Worm (Caenorhabditis elegans): Measurements from ENCODE around the gene B0393.7.

The B0393.7 gene

ce11 chrIII:4778003-4778402 lies at the start of gene B0393.7:
Gene B0393.7 (minus strand): TSS chrIII:4778103.
- TF ChIP-seq C38D4.7 (GFP tag; optimal IDR thresholded peaks at IDR 0.05) (no peak), F13H6.1 (tag; optimal IDR thresholded peaks at IDR 0.05) (no peak)

- TF ChIP-seq zip-5 (tag; optimal IDR thresholded peaks at IDR 0.05) = no peak
- no peak for TF ChIP-seq Y22D7AL.16 (tag; optimal IDR thresholded peaks at IDR 0.05)
- TF ChIP-seq C38D4.7 (GFP tag; optimal IDR thresholded peaks at IDR 0.05) = no peak
- TF ChIP-seq eyg-1 (tag; optimal IDR thresholded peaks at IDR 0.05) = no peak
- TF ChIP-seq ceh-6 (GFP tag; optimal IDR thresholded peaks at IDR 0.05) = no peak
- TF ChIP-seq ceh-19 (GFP tag; optimal IDR thresholded peaks at IDR 0.05) = no peak
- TF ChIP-seq lim-6 (tag; optimal IDR thresholded peaks at IDR 0.05) = no peak
- no peak for TF ChIP-seq pqm-1 (tag; optimal IDR thresholded peaks at IDR 0.05)
- TF ChIP-seq tbx-7 (tag; optimal IDR thresholded peaks at IDR 0.05) = no peak
- TF ChIP-seq ceh-2 (tag; optimal IDR thresholded peaks at IDR 0.05) = no peak
Observed at ce11 chrIII:4826606-4827005, 48.7 kb upstream of the B0393.7 start, which contains the start of gene F26A1.3. Gene F26A1.3 (plus strand): TSS chrIII:4826906.

- TF ChIP-seq pat-9 (tag; optimal IDR thresholded peaks at IDR 0.05) (no peak), pha-2 (tag; optimal IDR thresholded peaks at IDR 0.05) (no peak), madf-2 (tag; optimal IDR thresholded peaks at IDR 0.05) (no peak), fkh-6 (tag; optimal IDR thresholded peaks at IDR 0.05) (no peak)
Observed at ce11 chrIII:4822140-4822539, 44.2 kb upstream of the B0393.7 start, which contains the start of gene F26A1.8. Gene F26A1.8 (minus strand): TSS chrIII:4822240.

- TF ChIP-seq elt-2 (tag; optimal IDR thresholded peaks at IDR 0.05) (no peak), sox-2 (GFP tag; IDR thresholded peaks at IDR 0.05) (no peak), unc-3 (GFP tag; conservative IDR thresholded peaks at IDR 0.05) (no peak), unc-3 (tag; optimal IDR thresholded peaks at IDR 0.05) (no peak), mec-3 (tag; optimal IDR thresholded peaks at IDR 0.05; ENCODE audit: borderline replicate concordance) (no peak), ceh-2 (tag; optimal IDR thresholded peaks at IDR 0.05) (no peak), ceh-48 (tag; optimal IDR thresholded peaks at IDR 0.05) (no peak), pqm-1 (tag; optimal IDR thresholded peaks at IDR 0.05) (no peak), nfya-1 (tag; optimal IDR thresholded peaks at IDR 0.05) (no peak), unc-55 (GFP tag; optimal IDR thresholded peaks at IDR 0.05) (no peak), lin-11 (tag; optimal IDR thresholded peaks at IDR 0.05) (no peak), tbx-7 (tag; optimal IDR thresholded peaks at IDR 0.05) (no peak)
Observed at ce11 chrIII:4819843-4820242, 41.9 kb upstream of the B0393.7 start, which contains the start of gene F26A1.7. Gene F26A1.7 (minus strand): TSS chrIII:4819943.

ce11 chrIII:4817240-4817639 lies 39.3 kb upstream of the B0393.7 start, which contains the start of gene F26A1.4:
Gene F26A1.4 (plus strand): TSS chrIII:4817540.
- no peak for TF ChIP-seq fkh-10 (GFP tag; optimal IDR thresholded peaks at IDR 0.05)

- TF ChIP-seq hlh-13 (GFP tag; optimal IDR thresholded peaks at IDR 0.05) (no peak), tbx-2 (tag; optimal IDR thresholded peaks at IDR 0.05) (no peak), hlh-6 (tag; optimal IDR thresholded peaks at IDR 0.05) (no peak), fkh-6 (tag; optimal IDR thresholded peaks at IDR 0.05) (no peak), ceh-19 (GFP tag; optimal IDR thresholded peaks at IDR 0.05) (no peak), unc-55 (GFP tag; optimal IDR thresholded peaks at IDR 0.05) (no peak), dmd-4 (tag; optimal IDR thresholded peaks at IDR 0.05; ENCODE audit: borderline replicate concordance) (no peak)
Observed at ce11 chrIII:4814730-4815129, 36.8 kb upstream of the B0393.7 start, which contains the start of gene arl-6. Gene arl-6 (minus strand): TSS chrIII:4814830.

ce11 chrIII:4811195-4811594 lies 33.3 kb upstream of the B0393.7 start, which contains the start of gene C38D4.7:
Gene C38D4.7 (minus strand): TSS chrIII:4811295.
- no peak for TF ChIP-seq ceh-48 (tag; optimal IDR thresholded peaks at IDR 0.05)
- TF ChIP-seq Y22D7AL.16 (tag; optimal IDR thresholded peaks at IDR 0.05) = no peak
- no peak for TF ChIP-seq fkh-10 (GFP tag; optimal IDR thresholded peaks at IDR 0.05)
- TF ChIP-seq hlh-6 (tag; optimal IDR thresholded peaks at IDR 0.05) = no peak
- no peak for TF ChIP-seq tbx-7 (tag; optimal IDR thresholded peaks at IDR 0.05)
- no peak for TF ChIP-seq pqm-1 (tag; optimal IDR thresholded peaks at IDR 0.05)
- TF ChIP-seq rnt-1 (tag; optimal IDR thresholded peaks at IDR 0.05) = no peak
- TF ChIP-seq ztf-16 (tag; optimal IDR thresholded peaks at IDR 0.05) = no peak
- TF ChIP-seq pha-2 (tag; optimal IDR thresholded peaks at IDR 0.05) = no peak
- no peak for TF ChIP-seq ahr-1 (tag; optimal IDR thresholded peaks at IDR 0.05)

Data from whole organism, late embryonic.